Fruit fly (Drosophila melanogaster): ENCODE results near the gene CG11034.

The CG11034 gene

dm6 chr2L:5799435-5800387 is 5.5 kb upstream of the CG11034 start, which contains the start of gene CG9171 (continued):
- TF ChIP-seq gsb (GFP tag; IDR thresholded peaks at IDR 0.05) (no peak), fd96Cb (tag; optimal IDR thresholded peaks at IDR 0.05) (no peak), rib (GFP tag; IDR thresholded peaks at IDR 0.05) (peak; percentile 71), ewg (GFP tag; optimal IDR thresholded peaks at IDR 0.05) (peak; percentile 27), zfh2 (GFP tag; optimal IDR thresholded peaks at IDR 0.05) (no peak), peb (GFP tag; IDR thresholded peaks at IDR 0.05) (no peak), cato (GFP tag; optimal IDR thresholded peaks at IDR 0.05; ENCODE audit: borderline replicate concordance) (no peak), abd-A (tag; optimal IDR thresholded peaks at IDR 0.05) (peak; percentile 58), Eip74EF (GFP tag; optimal IDR thresholded peaks at IDR 0.05) (peak in 1 of 2 experiments; percentile 41), CG2199 (GFP tag; IDR thresholded peaks at IDR 0.05) (0 out of 3 replicates have a peak, but pooled peaks have one; percentile 13), Asciz (GFP tag; optimal IDR thresholded peaks at IDR 0.05) (no peak), usp (GFP tag; optimal IDR thresholded peaks at IDR 0.05) (no peak), CG11085 (GFP tag; IDR thresholded peaks at IDR 0.05) (no peak), schlank (tag; optimal IDR thresholded peaks at IDR 0.05) (peak; percentile 0), tgo (GFP tag; IDR thresholded peaks at IDR 0.05) (peak; percentile 14; the same call in 1 of the 3 replicates), Fer1 (GFP tag; optimal IDR thresholded peaks at IDR 0.05) (peak; percentile 41), CG10366 (GFP tag; IDR thresholded peaks at IDR 0.05) (0 out of 2 replicates have a peak, but pooled peaks have one; percentile 7), CG3065 (GFP tag; optimal IDR thresholded peaks at IDR 0.05) (peak; percentile 64), CG4404 (GFP tag; IDR thresholded peaks at IDR 0.05) (no peak), CG12236 (GFP tag; optimal IDR thresholded peaks at IDR 0.05) (no peak), Neu2 (GFP tag; optimal IDR thresholded peaks at IDR 0.05; ENCODE audit: borderline replicate concordance) (peak; percentile 1), CG7963 (GFP tag; IDR thresholded peaks at IDR 0.05; ENCODE audit: partially characterized antibody) (peak; percentile 51; the same call in 1 of the 3 replicates), pros (GFP tag; optimal IDR thresholded peaks at IDR 0.05) (peak; percentile 44), sug (tag; optimal IDR thresholded peaks at IDR 0.05) (peak; percentile 13), CG7839 (tag; optimal IDR thresholded peaks at IDR 0.05) (peak; percentile 44), lab (GFP tag; optimal IDR thresholded peaks at IDR 0.05) (peak; percentile 49), Gug (GFP tag; IDR thresholded peaks at IDR 0.05) (peak; percentile 4; the same call in 1 of the 4 replicates), dm (GFP tag; optimal IDR thresholded peaks at IDR 0.05) (no peak), CG18599 (GFP tag; optimal IDR thresholded peaks at IDR 0.05) (peak; percentile 24), CG11456 (GFP tag; IDR thresholded peaks at IDR 0.05) (peak; percentile 49; the same call in 1 of the 3 replicates), hb (GFP tag; IDR thresholded peaks at IDR 0.05; ENCODE audit: partially characterized antibody) (no peak), da (GFP tag; optimal IDR thresholded peaks at IDR 0.05) (no peak), CG16815 (GFP tag; optimal IDR thresholded peaks at IDR 0.05) (no peak), bab2 (GFP tag; optimal IDR thresholded peaks at IDR 0.05) (peak; percentile 8), pita (GFP tag; optimal IDR thresholded peaks at IDR 0.05) (peak; percentile 88), chn (GFP tag; optimal IDR thresholded peaks at IDR 0.05) (no peak), Dp (GFP tag; optimal IDR thresholded peaks at IDR 0.05) (peak; percentile 59), ac (GFP tag; optimal IDR thresholded peaks at IDR 0.05) (no peak), Hr78 (GFP tag; optimal IDR thresholded peaks at IDR 0.05) (peak in 1 of 2 experiments; percentile 56), CG14667 (GFP tag; IDR thresholded peaks at IDR 0.05) (no peak), sim (GFP tag; IDR thresholded peaks at IDR 0.05) (no peak), CG8388 (GFP tag; optimal IDR thresholded peaks at IDR 0.05) (no peak), CG13123 (GFP tag; optimal IDR thresholded peaks at IDR 0.05) (peak; percentile 38), tup (GFP tag; optimal IDR thresholded peaks at IDR 0.05) (no peak), gce (GFP tag; IDR thresholded peaks at IDR 0.05) (peak; percentile 38; the same call in 1 of the 3 replicates), chm (GFP tag; IDR thresholded peaks at IDR 0.05) (peak; percentile 76), luna (GFP tag; optimal IDR thresholded peaks at IDR 0.05) (no peak)

All from whole organism, embryonic.